Worm (Caenorhabditis elegans): ENCODE measurements around the gene srbc-51.
A peak's percentile ranks its signal among the peaks of the same experiment; 100 is the strongest.
"Not testable (repeated sequence)": the region's sequence is repeated elsewhere in the genome, so short reads cannot be mapped to it uniquely, and the experiment has no call there.

The srbc-51 gene

ce11 chrV:15793270-15793669 lies 32.9 kb upstream of the srbc-51 start, which contains the start of gene T26E4.7:
Gene T26E4.7 (plus strand): TSS chrV:15793570.
- no peak for TF ChIP-seq mep-1 (tag; optimal IDR thresholded peaks at IDR 0.05)
- no peak for TF ChIP-seq nhr-102 (tag; optimal IDR thresholded peaks at IDR 0.05)
- no peak for TF ChIP-seq ama-1 (optimal IDR thresholded peaks at IDR 0.05)
- no peak for TF ChIP-seq T26A8.4 (GFP tag; IDR thresholded peaks at IDR 0.05)
- no peak for TF ChIP-seq lin-15B (tag; optimal IDR thresholded peaks at IDR 0.05)
- no peak for TF ChIP-seq madf-5 (GFP tag; IDR thresholded peaks at IDR 0.05)
- TF ChIP-seq mdl-1 (tag; optimal IDR thresholded peaks at IDR 0.05): no peak
- TF ChIP-seq nhr-28 (tag; optimal IDR thresholded peaks at IDR 0.05): no peak
- TF ChIP-seq nhr-25 (tag; optimal IDR thresholded peaks at IDR 0.05; ENCODE audit: borderline replicate concordance, insufficient read depth): no peak
- no peak for TF ChIP-seq madf-9 (GFP tag; conservative IDR thresholded peaks at IDR 0.05)
- no peak for TF ChIP-seq mdt-29 (GFP tag; IDR thresholded peaks at IDR 0.05)
- no peak for TF ChIP-seq nhr-77 (tag; optimal IDR thresholded peaks at IDR 0.05)
- TF ChIP-seq ceh-44 (GFP tag; IDR thresholded peaks at IDR 0.05): no peak
- TF ChIP-seq ceh-28 (tag; optimal IDR thresholded peaks at IDR 0.05): no peak
- TF ChIP-seq dmd-9 (GFP tag; IDR thresholded peaks at IDR 0.05): no peak
- no peak for TF ChIP-seq jun-1 (tag; optimal IDR thresholded peaks at IDR 0.05)
- no peak for TF ChIP-seq spr-1 (tag; optimal IDR thresholded peaks at IDR 0.05)
- no peak for TF ChIP-seq nhr-111 (GFP tag; optimal IDR thresholded peaks at IDR 0.05)

ce11 chrV:15796087-15796486 lies 30.1 kb upstream of the srbc-51 start, which contains the start of gene nhr-223:
Gene nhr-223 (plus strand): TSS chrV:15796387.
- TF ChIP-seq mdt-29 (GFP tag; IDR thresholded peaks at IDR 0.05) (no peak), mxl-2 (GFP tag; conservative IDR thresholded peaks at IDR 0.05) (no peak), unc-62 (GFP tag; optimal IDR thresholded peaks at IDR 0.05 in 1 of 2) (peak in 1 of 2 experiments; percentile 78), unc-62 (tag; optimal IDR thresholded peaks at IDR 0.05) (no peak), zfp-3 (GFP tag; conservative IDR thresholded peaks at IDR 0.05) (no peak), T26A8.4 (GFP tag; IDR thresholded peaks at IDR 0.05) (no peak)

- no peak for TF ChIP-seq nhr-76 (tag; optimal IDR thresholded peaks at IDR 0.05)
- TF ChIP-seq Y48G9A.11 (GFP tag; IDR thresholded peaks at IDR 0.05): no peak
- TF ChIP-seq egl-43 (GFP tag; IDR thresholded peaks at IDR 0.05): no peak
- TF ChIP-seq unc-62 (GFP tag; optimal IDR thresholded peaks at IDR 0.05 in 1 of 2): peak in 1 of 2 experiments; percentile 49
- TF ChIP-seq unc-62 (tag; optimal IDR thresholded peaks at IDR 0.05): no peak
- no peak for TF ChIP-seq lin-38 (GFP tag; IDR thresholded peaks at IDR 0.05)
- no peak for TF ChIP-seq zag-1 (tag; optimal IDR thresholded peaks at IDR 0.05)
- no peak for TF ChIP-seq vab-7 (GFP tag; IDR thresholded peaks at IDR 0.05)
- no peak for TF ChIP-seq daf-8 (GFP tag; IDR thresholded peaks at IDR 0.05)
Measured at ce11 chrV:15798108-15798507, 28.1 kb upstream of the srbc-51 start, which contains the start of gene T26E4.10. Gene T26E4.10 (minus strand): TSS chrV:15798208.

ce11 chrV:15802623-15803022 lies 23.6 kb upstream of the srbc-51 start, which contains the start of gene T26E4.9:
Gene T26E4.9 (minus strand): TSS chrV:15802723.
- not testable (repeated sequence) for TF ChIP-seq hlh-11 (tag; optimal IDR thresholded peaks at IDR 0.05); madf-5 (GFP tag; IDR thresholded peaks at IDR 0.05); attf-4 (tag; optimal IDR thresholded peaks at IDR 0.05)

ce11 chrV:15803079-15803478 lies 23.1 kb upstream of the srbc-51 start, which contains the start of gene srd-27:
Gene srd-27 (plus strand): TSS chrV:15803379.
- not testable (repeated sequence) for TF ChIP-seq aha-1 (tag); hlh-30 (tag; optimal IDR thresholded peaks at IDR 0.05; ENCODE audit: insufficient read depth); pha-4 (GFP tag; IDR thresholded peaks at IDR 0.05); pha-4 (tag; optimal IDR thresholded peaks at IDR 0.05)

All from whole organism, L4 larva.